Worm (Caenorhabditis elegans) whole organism, L4 larva: ENCODE data around the gene ttc-7.
A peak's percentile ranks its signal among the peaks of the same experiment; 100 is the strongest.

Experiments
- F49E8.2 ChIP-seq: sonication (generic microtip); optimal IDR thresholded peaks from 2 replicates; lab custom pipeline; 2016; ENCODE audit warnings: missing compliant biosample characterization, mild to moderate bottlenecking, missing genetic modification characterization, borderline replicate concordance
- aha-1 ChIP-seq: fragments of 150-350 bp; peaks from one replicate; lab custom pipeline; 2014; ENCODE audit warnings: missing biosample characterization, missing genetic modification characterization
- ceh-28 ChIP-seq: fragments of 150-350 bp; optimal IDR thresholded peaks from 2 replicates; lab custom pipeline; 2014; ENCODE audit warnings: missing biosample characterization, missing genetic modification reagents, missing genetic modification characterization
- lin-13 ChIP-seq: fragments of 150-350 bp; optimal IDR thresholded peaks from 2 replicates; lab custom pipeline; 2014; ENCODE audit warnings: missing biosample characterization, missing genetic modification reagents, missing genetic modification characterization
- lir-3 ChIP-seq: sonication (generic microtip); optimal IDR thresholded peaks from 2 replicates; lab custom pipeline; 2016; ENCODE audit warnings: mild to moderate bottlenecking, missing genetic modification characterization, missing compliant biosample characterization
- nhr-48 ChIP-seq: sonication (generic microtip); optimal IDR thresholded peaks from 2 replicates; lab custom pipeline; 2016; ENCODE audit warnings: mild to moderate bottlenecking, missing genetic modification characterization, missing compliant biosample characterization
- nhr-76 ChIP-seq: fragments of 150-350 bp; optimal IDR thresholded peaks from 2 replicates; lab custom pipeline; 2014; ENCODE audit warnings: missing biosample characterization, missing genetic modification characterization
- spr-3 ChIP-seq: fragments of 200-800 bp; sonication (Bioruptor generic); optimal IDR thresholded peaks from 2 replicates; lab custom pipeline; 2018; ENCODE audit warnings: mild to moderate bottlenecking, missing genetic modification characterization, missing compliant biosample characterization

- TF ChIP-seq F49E8.2 (tag; lab: Kevin White, UChicago) (no peak), aha-1 (tag; lab: Kevin White, UChicago) (peak; percentile 9), nhr-76 (tag; lab: Kevin White, UChicago) (no peak), lin-13 (GFP tag; lab: Kevin White, UChicago) (no peak), lir-3 (no peak), nhr-48 (tag; lab: Kevin White, UChicago) (no peak), ceh-28 (no peak), spr-3 (GFP tag; lab: Kevin White, UChicago) (no peak)
Observed at ce11 chrIII:1860129-1860528, at the start of gene ttc-7.
